Fruit fly (Drosophila melanogaster) whole organism, pupa: ENCODE data around the gene CG4281.

ENCODE experiments used
- CG10348 ChIP-seq: fragments of 200-800 bp; sonication (Bioruptor generic); IDR thresholded peaks from 2 replicates; pipeline ENCODE4 v1.3.6; 2022; ENCODE audit warnings: missing biosample characterization, missing genetic modification characterization
- CG12605 ChIP-seq: fragments of 200-800 bp; sonication (Bioruptor generic); IDR thresholded peaks from 2 replicates; pipeline ENCODE4 v1.3.6; 2022; ENCODE audit warnings: missing biosample characterization, missing genetic modification characterization
- CG13204 ChIP-seq: fragments of 200-800 bp; sonication (Bioruptor generic); optimal IDR thresholded peaks from 2 replicates; lab custom pipeline; 2018; ENCODE audit warnings: missing biosample characterization, mild to moderate bottlenecking, missing genetic modification characterization, moderate library complexity
- CG14655 ChIP-seq: fragments of 200-800 bp; sonication (Bioruptor generic); optimal IDR thresholded peaks from 3 replicates; lab custom pipeline; 2017; ENCODE audit warnings: mild to moderate bottlenecking, missing biosample characterization, missing genetic modification reagents, missing genetic modification characterization
- CG15710 ChIP-seq: fragments of 200-800 bp; sonication (Bioruptor generic); optimal IDR thresholded peaks from 2 replicates; lab custom pipeline; 2018; ENCODE audit warnings: missing biosample characterization, mild to moderate bottlenecking, missing genetic modification characterization, moderate library complexity
- CG17806 ChIP-seq: fragments of 200-800 bp; sonication (Bioruptor generic); optimal IDR thresholded peaks from 2 replicates; lab custom pipeline; 2018; ENCODE audit warnings: missing biosample characterization, mild to moderate bottlenecking, missing genetic modification characterization, moderate library complexity
- CG32121 ChIP-seq: fragments of 200-800 bp; sonication (Bioruptor generic); IDR thresholded peaks from 2 replicates; pipeline ENCODE4 v1.3.6; 2022; ENCODE audit warnings: missing biosample characterization, missing genetic modification characterization
- CG34367 ChIP-seq: fragments of 200-800 bp; sonication (Bioruptor generic); optimal IDR thresholded peaks from 2 replicates; lab custom pipeline; 2018; ENCODE audit warnings: missing biosample characterization, mild to moderate bottlenecking, missing genetic modification characterization
- CG4496 ChIP-seq: fragments of 200-800 bp; sonication (Bioruptor generic); IDR thresholded peaks from 3 replicates; pipeline ENCODE4 v1.3.6; 2022; ENCODE audit warnings: missing biosample characterization, missing genetic modification characterization
- CG8159 ChIP-seq: fragments of 200-800 bp; sonication (Bioruptor generic); optimal IDR thresholded peaks from 3 replicates; lab custom pipeline; 2018; ENCODE audit warnings: missing biosample characterization, mild to moderate bottlenecking, missing genetic modification characterization, moderate library complexity
- CG8301 ChIP-seq: fragments of 200-800 bp; sonication (Bioruptor generic); optimal IDR thresholded peaks from 2 replicates; lab custom pipeline; 2018; ENCODE audit warnings: missing biosample characterization, mild to moderate bottlenecking, missing genetic modification characterization
- CG9948 ChIP-seq: fragments of 200-800 bp; sonication (Bioruptor generic); optimal IDR thresholded peaks from 2 replicates; lab custom pipeline; 2018; ENCODE audit warnings: missing biosample characterization, mild to moderate bottlenecking, missing genetic modification characterization, moderate library complexity
- D1 ChIP-seq: fragments of 200-800 bp; sonication (Bioruptor generic); optimal IDR thresholded peaks from 2 replicates; lab custom pipeline; 2018; ENCODE audit warnings: missing biosample characterization, mild to moderate bottlenecking, missing genetic modification characterization, moderate library complexity
- EcR ChIP-seq: fragments of 200-800 bp; sonication (Bioruptor generic); optimal IDR thresholded peaks from 3 replicates; lab custom pipeline; 2019; ENCODE audit warnings: missing biosample characterization, missing genetic modification characterization, mild to moderate bottlenecking, moderate library complexity, missing genetic modification reagents
- Ets98B ChIP-seq: fragments of 200-800 bp; sonication (Bioruptor generic); IDR thresholded peaks from 2 replicates; pipeline ENCODE4 v1.3.6; 2022; ENCODE audit warnings: missing biosample characterization, missing genetic modification characterization
- Pif1A ChIP-seq: fragments of 200-800 bp; sonication (Bioruptor generic); optimal IDR thresholded peaks from 3 replicates; lab custom pipeline; 2016; ENCODE audit warnings: missing biosample characterization, missing genetic modification characterization
- Pif1B ChIP-seq: fragments of 200-800 bp; sonication (Bioruptor generic); optimal IDR thresholded peaks from 3 replicates; lab custom pipeline; 2016; ENCODE audit warnings: missing biosample characterization, missing genetic modification characterization
- Snoo ChIP-seq: fragments of 200-800 bp; sonication (Bioruptor generic); optimal IDR thresholded peaks from 3 replicates; lab custom pipeline; 2017; ENCODE audit warnings: missing biosample characterization, mild to moderate bottlenecking, missing genetic modification characterization, inconsistent platforms
- fd96Ca ChIP-seq: fragments of 200-800 bp; sonication (Bioruptor generic); IDR thresholded peaks from 3 replicates; pipeline ENCODE4 v1.3.6; 2022; ENCODE audit warnings: missing biosample characterization, missing genetic modification characterization
- gl ChIP-seq: fragments of 200-800 bp; sonication (Bioruptor generic); optimal IDR thresholded peaks from 2 replicates; lab custom pipeline; 2018; ENCODE audit warnings: missing biosample characterization, mild to moderate bottlenecking, missing genetic modification characterization
- rn ChIP-seq: fragments of 200-800 bp; sonication (Bioruptor generic); IDR thresholded peaks from 2 replicates; pipeline ENCODE4 v1.3.6; 2022; ENCODE audit warnings: missing biosample characterization, missing genetic modification characterization

Gene CG4281

DNA sequence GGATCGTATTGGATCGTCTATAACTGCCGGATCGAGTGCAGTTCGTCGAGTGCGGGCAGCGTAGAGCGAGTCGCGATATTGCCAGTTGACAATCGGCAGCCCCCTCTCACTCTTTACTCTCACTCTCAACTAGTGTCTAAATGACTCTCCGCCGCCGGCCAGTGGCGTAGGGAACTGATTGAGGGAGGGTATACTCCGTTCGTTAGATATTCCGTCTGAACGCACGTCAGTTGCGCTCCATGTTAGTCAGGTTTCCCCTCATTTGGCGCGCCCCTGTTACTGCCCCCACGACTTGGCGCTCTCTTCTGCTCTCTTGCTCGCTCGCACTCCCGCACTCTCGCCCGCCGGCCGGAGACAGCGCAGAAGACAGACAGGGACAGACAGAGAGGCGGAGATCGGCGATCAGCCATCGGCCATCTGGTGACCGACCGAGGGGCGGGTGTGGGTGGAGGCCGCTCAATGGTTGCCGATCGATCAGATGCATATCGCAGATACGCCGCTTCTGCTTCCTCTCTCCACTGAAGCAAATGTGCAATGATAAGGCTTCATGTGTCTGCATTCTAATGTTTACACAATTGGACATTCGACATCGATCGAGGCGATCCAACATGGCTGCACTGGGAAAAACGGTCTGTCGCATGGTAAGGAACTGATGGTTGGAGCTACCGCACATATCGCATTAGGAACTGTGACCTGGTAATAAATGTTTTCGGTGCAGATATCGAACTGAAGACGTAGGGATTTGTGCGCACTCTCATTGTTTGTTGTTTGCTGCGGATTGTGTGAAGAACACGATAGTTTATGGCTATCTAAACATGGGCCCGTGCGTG is 14.7 kb downstream of the CG4281 start, which contains the start of gene moody:
moody (minus strand) TSS at position 51 of the 830 bp plus-strand sequence.
- TF ChIP-seq CG10348 = peak; percentile 92
- peak; percentile 99 for TF ChIP-seq CG4496
- peak; percentile 93 for TF ChIP-seq rn
- TF ChIP-seq CG13204 (GFP tag; lab: Kevin White, UChicago) = peak; percentile 97
- TF ChIP-seq CG17806 (tag; lab: Kevin White, UChicago) = peak; percentile 84
- TF ChIP-seq Ets98B (GFP tag; lab: Robert Waterston, UW) = peak; percentile 99
- peak; percentile 90 for TF ChIP-seq Pif1A (GFP tag; lab: Kevin White, UChicago)
- TF ChIP-seq EcR (GFP tag; lab: Kevin White, UChicago) = peak; percentile 56
- TF ChIP-seq Snoo (tag; lab: Kevin White, UChicago) = peak; percentile 93
- peak; percentile 87 for TF ChIP-seq CG8301 (tag; lab: Kevin White, UChicago)
- TF ChIP-seq CG32121 = peak; percentile 99
- peak; percentile 99 for TF ChIP-seq fd96Ca (GFP tag; lab: Robert Waterston, UW)
- TF ChIP-seq CG12605 (GFP tag; lab: Robert Waterston, UW) = peak; percentile 97
- TF ChIP-seq CG14655 (GFP tag; lab: Kevin White, UChicago) = peak; percentile 92
- TF ChIP-seq CG34367 (tag; lab: Kevin White, UChicago) = peak; percentile 82
- TF ChIP-seq CG9948 = peak; percentile 68
- peak; percentile 86 for TF ChIP-seq CG15710
- peak; percentile 84 for TF ChIP-seq CG8159 (tag; lab: Kevin White, UChicago)
- no peak for TF ChIP-seq D1 (tag; lab: Kevin White, UChicago)
- TF ChIP-seq Pif1B (GFP tag; lab: Kevin White, UChicago) = peak; percentile 90
- peak; percentile 84 for TF ChIP-seq gl (tag; lab: Kevin White, UChicago)

DNA sequence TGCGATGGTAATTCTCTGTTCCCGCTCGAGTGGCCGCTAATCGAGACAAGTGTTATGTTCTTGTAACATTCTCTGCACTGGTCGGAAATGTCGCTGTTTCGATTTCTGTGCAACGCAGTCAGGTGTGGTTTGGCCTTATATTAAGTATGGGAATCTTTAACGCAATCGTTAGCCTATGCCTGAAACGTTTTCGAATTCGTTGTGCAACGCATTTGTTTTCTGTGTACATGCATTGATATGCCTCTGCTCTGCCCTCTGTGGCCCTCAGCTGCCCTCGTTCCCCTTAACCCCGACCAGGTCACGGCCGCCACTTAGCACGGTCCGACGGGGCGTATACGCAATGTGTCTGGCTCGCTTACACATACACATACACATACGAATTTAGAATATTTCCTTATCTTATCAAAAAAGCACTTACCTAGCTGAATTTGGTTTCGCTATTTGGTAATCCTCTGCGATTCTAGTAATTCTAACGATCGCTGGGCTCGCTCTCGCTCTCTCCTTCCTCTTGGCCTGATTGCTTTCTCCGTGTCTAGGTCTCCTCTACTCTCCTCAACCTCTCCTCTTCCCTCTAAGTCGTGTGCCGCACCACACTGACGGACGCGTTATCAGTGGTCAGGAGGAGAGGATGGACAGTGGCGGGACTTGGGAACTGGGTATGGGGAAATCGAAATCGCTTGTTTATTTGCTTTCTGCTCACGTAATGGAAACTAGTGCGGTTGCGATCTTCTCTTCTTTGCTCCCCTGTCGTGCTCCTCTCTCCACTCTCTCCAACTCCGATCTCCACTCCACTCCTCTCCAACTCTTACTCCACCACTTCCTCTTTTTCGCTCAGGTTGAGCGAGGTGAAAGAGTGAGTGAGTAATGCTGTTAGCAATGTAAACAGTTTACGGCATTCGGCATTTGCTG is 15.9 kb downstream of the CG4281 start:
- TF ChIP-seq CG10348 (no peak), CG4496 (peak; percentile 55; the same call in 2 of the 3 replicates), CG8301 (tag; lab: Kevin White, UChicago) (no peak), CG15710 (no peak), CG12605 (GFP tag; lab: Robert Waterston, UW) (no peak), CG17806 (tag; lab: Kevin White, UChicago) (no peak), CG8159 (tag; lab: Kevin White, UChicago) (no peak), Pif1B (GFP tag; lab: Kevin White, UChicago) (no peak), Snoo (tag; lab: Kevin White, UChicago) (no peak), CG14655 (GFP tag; lab: Kevin White, UChicago) (no peak), CG9948 (no peak), CG34367 (tag; lab: Kevin White, UChicago) (no peak), Ets98B (GFP tag; lab: Robert Waterston, UW) (peak; percentile 43; the same call in 1 of the 2 replicates), EcR (GFP tag; lab: Kevin White, UChicago) (no peak), CG32121 (no peak), fd96Ca (GFP tag; lab: Robert Waterston, UW) (0 out of 3 replicates have a peak, but pooled peaks have one; percentile 35), CG13204 (GFP tag; lab: Kevin White, UChicago) (no peak)
- TF ChIP-seq, all 21 proteins: peak for 3

DNA sequence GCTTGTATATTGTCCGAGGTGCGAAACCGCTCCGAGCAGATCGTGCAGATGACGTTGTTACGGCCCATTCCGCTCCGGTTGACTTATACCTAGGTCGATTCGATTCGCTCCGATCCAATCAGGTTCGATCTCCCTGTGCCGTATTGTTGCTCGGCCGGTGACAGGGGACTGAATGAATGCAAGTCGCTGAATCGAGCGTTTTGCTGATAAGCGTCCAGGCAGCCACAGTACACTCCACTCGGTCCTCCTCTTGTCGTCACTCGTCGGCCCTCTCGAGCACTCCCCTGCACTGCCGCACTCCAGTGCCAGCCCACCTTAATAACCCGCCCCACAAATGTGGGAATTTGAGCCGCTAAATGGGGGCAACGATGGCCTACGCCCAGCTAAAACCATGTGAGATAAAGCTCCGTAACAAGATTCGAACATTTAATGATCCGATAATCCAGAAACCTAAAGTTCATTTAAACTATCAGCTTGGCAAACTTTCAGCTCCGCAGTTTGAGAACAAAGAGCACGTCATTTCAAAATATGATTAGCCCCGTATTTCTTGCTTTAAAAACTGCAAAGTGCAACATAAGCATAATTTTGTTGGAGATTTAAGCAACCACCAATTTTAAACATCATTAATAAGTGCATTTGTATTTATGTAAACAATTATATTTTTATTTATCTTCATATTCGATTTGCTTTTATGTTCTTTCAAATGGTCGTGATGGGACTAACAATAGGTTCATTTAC is 21.1 kb downstream of the CG4281 start, which contains the start of gene CG4325:
CG4325 (minus strand) TSS at position 159 of the 738 bp plus-strand sequence.
- peak; percentile 26 for TF ChIP-seq CG13204 (GFP tag; lab: Kevin White, UChicago)
- TF ChIP-seq Ets98B (GFP tag; lab: Robert Waterston, UW) = no peak
- TF ChIP-seq Snoo (tag; lab: Kevin White, UChicago) = no peak
- TF ChIP-seq, all 21 proteins: peak for 1

DNA sequence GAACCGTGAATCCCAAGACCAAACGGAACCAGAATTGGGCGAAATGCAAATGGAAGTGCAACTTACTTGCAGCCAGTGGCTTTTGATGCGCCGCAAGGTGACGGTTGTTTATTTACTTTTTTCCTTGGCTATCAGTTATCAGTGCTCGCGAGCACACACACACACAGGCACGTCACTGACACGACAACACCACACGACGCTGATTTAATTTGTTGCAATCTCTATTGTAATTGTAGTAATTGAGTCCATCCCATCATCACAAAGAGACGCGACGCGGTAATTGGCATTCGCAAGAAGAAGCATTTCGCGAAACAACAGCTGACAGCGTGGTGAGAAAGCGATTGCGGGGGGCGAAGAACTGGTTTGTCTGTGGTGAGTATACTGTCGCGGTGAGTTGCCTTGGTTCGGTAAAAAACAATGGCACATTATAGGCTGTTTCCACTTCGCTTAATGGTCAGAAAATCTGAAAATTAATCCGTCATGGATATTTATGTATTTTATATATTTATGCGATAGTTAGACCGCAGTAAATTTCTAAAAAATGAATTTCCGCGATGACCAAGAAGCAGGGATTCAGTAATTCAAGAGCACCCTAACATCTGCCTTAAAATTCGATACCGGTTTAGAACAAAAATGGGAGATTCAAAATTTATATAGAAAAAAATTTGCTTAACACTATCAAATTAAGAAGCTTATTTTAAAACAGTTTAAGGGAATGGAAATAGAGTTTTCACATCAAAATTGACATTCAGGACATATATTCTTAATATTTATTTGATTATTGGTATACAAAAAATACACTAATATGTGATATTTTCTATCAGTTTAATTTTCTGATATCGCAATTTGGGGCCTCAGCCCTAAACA is 22.7 kb downstream of the CG4281 start, which contains the start of the genes Actn and usp:
Actn (minus strand) TSS at position 331 of the 867 bp plus-strand sequence.
usp (minus strand) TSS at position 331 of the 867 bp plus-strand sequence.
- TF ChIP-seq Snoo (tag; lab: Kevin White, UChicago) = peak; percentile 27
- TF ChIP-seq CG32121 = peak; percentile 25; the same call in 1 of the 2 replicates
- TF ChIP-seq EcR (GFP tag; lab: Kevin White, UChicago) = peak; percentile 34
- TF ChIP-seq Ets98B (GFP tag; lab: Robert Waterston, UW) = peak; percentile 42; the same call in 1 of the 2 replicates
- no peak for TF ChIP-seq CG34367 (tag; lab: Kevin White, UChicago)
- peak; percentile 35 for TF ChIP-seq CG13204 (GFP tag; lab: Kevin White, UChicago)
- TF ChIP-seq CG14655 (GFP tag; lab: Kevin White, UChicago) = peak; percentile 41
- TF ChIP-seq CG15710 = no peak
- no peak for TF ChIP-seq gl (tag; lab: Kevin White, UChicago)
- TF ChIP-seq fd96Ca (GFP tag; lab: Robert Waterston, UW) = peak; percentile 33; the same call in 1 of the 3 replicates
- TF ChIP-seq CG8159 (tag; lab: Kevin White, UChicago) = peak; percentile 38
- TF ChIP-seq CG4496 = peak; percentile 46; the same call in 2 of the 3 replicates
- TF ChIP-seq Pif1A (GFP tag; lab: Kevin White, UChicago) = peak; percentile 56
- peak; percentile 17 for TF ChIP-seq Pif1B (GFP tag; lab: Kevin White, UChicago)
- TF ChIP-seq CG12605 (GFP tag; lab: Robert Waterston, UW) = peak; percentile 29; the same call in 1 of the 2 replicates
- TF ChIP-seq CG10348 = no peak
- TF ChIP-seq CG17806 (tag; lab: Kevin White, UChicago) = peak; percentile 34
